Fruit fly (Drosophila melanogaster) whole organism, prepupa: ENCODE results near the gene CG7239.

ENCODE experiments used
- Blimp-1 ChIP-seq: fragments of 200-800 bp; sonication (Bioruptor generic); optimal IDR thresholded peaks from 3 replicates; lab custom pipeline; 2017; ENCODE audit warnings: missing biosample characterization, missing genetic modification characterization, mild to moderate bottlenecking, moderate library complexity, missing genetic modification reagents
- CG10631 ChIP-seq: fragments of 200-800 bp; sonication (Bioruptor generic); optimal IDR thresholded peaks from 2 replicates; lab custom pipeline; 2016; ENCODE audit warnings: missing biosample characterization, missing genetic modification characterization
- CG11902 ChIP-seq: fragments of 200-800 bp; sonication (Bioruptor generic); optimal IDR thresholded peaks from 3 replicates; lab custom pipeline; 2016; ENCODE audit warnings: missing biosample characterization, missing genetic modification characterization
- CG1621 ChIP-seq: fragments of 200-800 bp; sonication (Bioruptor generic); optimal IDR thresholded peaks from 3 replicates; lab custom pipeline; 2018; ENCODE audit warnings: missing biosample characterization, mild to moderate bottlenecking, missing genetic modification characterization
- CG31627 ChIP-seq: fragments of 200-800 bp; sonication (Bioruptor generic); optimal IDR thresholded peaks from 3 replicates; lab custom pipeline; 2016; ENCODE audit warnings: missing biosample characterization, missing genetic modification characterization
- CG3919 ChIP-seq: fragments of 200-800 bp; sonication (Bioruptor generic); optimal IDR thresholded peaks from 3 replicates; lab custom pipeline; 2016; ENCODE audit warnings: missing biosample characterization, missing genetic modification characterization
- CG7368 ChIP-seq: fragments of 200-800 bp; sonication (Bioruptor generic); optimal IDR thresholded peaks from 3 replicates; lab custom pipeline; 2016; ENCODE audit warnings: missing biosample characterization, missing genetic modification characterization
- CG8119 ChIP-seq: fragments of 200-800 bp; sonication (Bioruptor generic); IDR thresholded peaks from 3 replicates; pipeline ENCODE4 v1.3.6; 2022; ENCODE audit warnings: missing biosample characterization, missing genetic modification characterization
- Eip75B ChIP-seq: fragments of 200-800 bp; sonication (Bioruptor generic); optimal IDR thresholded peaks from 3 replicates; lab custom pipeline; 2016; ENCODE audit warnings: missing biosample characterization, missing genetic modification characterization
- Gug ChIP-seq: fragments of 200-800 bp; sonication (Bioruptor generic); IDR thresholded peaks from 2 replicates; pipeline ENCODE4 v1.3.6; 2022; ENCODE audit warnings: missing biosample characterization, missing genetic modification characterization
- Hr39 ChIP-seq: fragments of 200-800 bp; sonication (Bioruptor generic); optimal IDR thresholded peaks from 2 replicates; lab custom pipeline; 2016; ENCODE audit warnings: missing biosample characterization, missing genetic modification characterization
- Sox15 ChIP-seq: fragments of 200-800 bp; sonication (Bioruptor generic); optimal IDR thresholded peaks from 3 replicates; lab custom pipeline; 2016; ENCODE audit warnings: missing biosample characterization, missing genetic modification characterization
- spab ChIP-seq: fragments of 200-800 bp; sonication (Bioruptor generic); optimal IDR thresholded peaks from 2 replicates; lab custom pipeline; 2017; ENCODE audit warnings: missing biosample characterization, mild to moderate bottlenecking, missing genetic modification characterization, missing genetic modification reagents
- vri ChIP-seq: fragments of 200-800 bp; sonication (Bioruptor generic); optimal IDR thresholded peaks from 3 replicates; lab custom pipeline; 2016; ENCODE audit warnings: missing biosample characterization, mild to moderate bottlenecking, missing genetic modification characterization

DNA sequence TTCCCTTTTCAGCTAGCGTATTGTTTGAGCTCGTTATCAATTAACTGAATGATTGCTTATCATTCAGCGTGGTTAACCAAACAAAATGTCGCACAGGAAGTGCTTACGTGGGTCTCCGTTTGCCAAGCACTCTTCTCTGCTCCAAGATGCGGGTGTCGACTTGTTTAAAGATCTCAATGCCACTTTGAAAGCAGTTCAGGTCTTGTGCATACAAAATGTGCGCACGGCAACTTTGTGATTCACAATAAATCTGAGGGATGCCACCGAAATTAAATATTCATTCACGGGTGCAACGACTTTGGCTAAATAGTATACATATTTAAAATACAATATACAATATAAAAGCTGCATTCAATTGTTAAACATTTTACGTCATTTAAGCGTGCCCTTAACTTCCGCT is 29.8 kb upstream of the CG7239 start:
- no peak for TF ChIP-seq Gug
- TF ChIP-seq vri (GFP tag; lab: Kevin White, UChicago): no peak
- no peak for TF ChIP-seq Sox15 (GFP tag; lab: Kevin White, UChicago)
- no peak for TF ChIP-seq CG31627 (GFP tag; lab: Kevin White, UChicago)
- TF ChIP-seq CG11902: no peak
- no peak for TF ChIP-seq CG8119 (GFP tag; lab: Robert Waterston, UW)
- no peak for TF ChIP-seq CG10631
- TF ChIP-seq CG7368 (GFP tag; lab: Kevin White, UChicago): no peak
- no peak for TF ChIP-seq CG3919
- no peak for TF ChIP-seq spab (GFP tag; lab: Kevin White, UChicago)
- TF ChIP-seq CG1621: no peak
- TF ChIP-seq Blimp-1 (GFP tag; lab: Kevin White, UChicago): no peak
- no peak for TF ChIP-seq Hr39 (GFP tag; lab: Kevin White, UChicago)
- TF ChIP-seq Eip75B (GFP tag; lab: Kevin White, UChicago): no peak
